Fruit fly (Drosophila melanogaster): Measurements from ENCODE around the gene CG42245.

The CG42245 gene

dm6 chr3L:2647523-2648378, 16.2 kb downstream of the CG42245 start, which contains the start of gene CG1246 (continued):
- TF ChIP-seq seq (GFP tag; IDR thresholded peaks at IDR 0.05): no peak
- TF ChIP-seq so (GFP tag; IDR thresholded peaks at IDR 0.05): peak; percentile 46; the same call in 1 of the 3 replicates
- no peak for TF ChIP-seq al (GFP tag; IDR thresholded peaks at IDR 0.05)
- no peak for TF ChIP-seq CG11093 (GFP tag; IDR thresholded peaks at IDR 0.05)
- TF ChIP-seq dimm (GFP tag; IDR thresholded peaks at IDR 0.05): no peak
- no peak for TF ChIP-seq ERR (GFP tag; optimal IDR thresholded peaks at IDR 0.05)
- peak; percentile 75; the same call in 1 of the 4 replicates for TF ChIP-seq chinmo (GFP tag; IDR thresholded peaks at IDR 0.05; ENCODE audit: partially characterized antibody)
- 0 out of 3 replicates have a peak, but pooled peaks have one; percentile 12 for TF ChIP-seq zen2 (GFP tag; IDR thresholded peaks at IDR 0.05; ENCODE audit: partially characterized antibody)
- peak; percentile 41 for TF ChIP-seq CG6813 (GFP tag; optimal IDR thresholded peaks at IDR 0.05)
- TF ChIP-seq CoRest (tag; optimal IDR thresholded peaks at IDR 0.05): no peak
- no peak for TF ChIP-seq bigmax (GFP tag; optimal IDR thresholded peaks at IDR 0.05)
- TF ChIP-seq CG15514 (GFP tag; optimal IDR thresholded peaks at IDR 0.05): peak; percentile 33
- no peak for TF ChIP-seq jumu (GFP tag; optimal IDR thresholded peaks at IDR 0.05)
- TF ChIP-seq CG34376 (GFP tag; optimal IDR thresholded peaks at IDR 0.05): peak; percentile 91
- TF ChIP-seq abd-A (tag; optimal IDR thresholded peaks at IDR 0.05): no peak
- TF ChIP-seq Fer1 (GFP tag; optimal IDR thresholded peaks at IDR 0.05): peak; percentile 70
- TF ChIP-seq CG6683 (GFP tag; optimal IDR thresholded peaks at IDR 0.05): no peak
- no peak for TF ChIP-seq CG1792 (GFP tag; optimal IDR thresholded peaks at IDR 0.05)
- no peak for TF ChIP-seq Bgb (GFP tag; IDR thresholded peaks at IDR 0.05; ENCODE audit: partially characterized antibody)
- TF ChIP-seq Lhr (GFP tag; optimal IDR thresholded peaks at IDR 0.05): no peak
- TF ChIP-seq CG18599 (GFP tag; optimal IDR thresholded peaks at IDR 0.05): peak; percentile 44
- TF ChIP-seq Adf1 (GFP tag; IDR thresholded peaks at IDR 0.05): no peak
- peak; percentile 60 for TF ChIP-seq lab (GFP tag; optimal IDR thresholded peaks at IDR 0.05)
- TF ChIP-seq Myb (GFP tag; optimal IDR thresholded peaks at IDR 0.05): no peak
- no peak for TF ChIP-seq CG12769 (tag; optimal IDR thresholded peaks at IDR 0.05)
- TF ChIP-seq CG13296 (GFP tag; optimal IDR thresholded peaks at IDR 0.05): peak; percentile 26
- TF ChIP-seq repo (GFP tag; optimal IDR thresholded peaks at IDR 0.05): no peak
- TF ChIP-seq pros (GFP tag; optimal IDR thresholded peaks at IDR 0.05): no peak
- TF ChIP-seq Awh (GFP tag; IDR thresholded peaks at IDR 0.05): no peak
- no peak for TF ChIP-seq vfl (GFP tag; optimal IDR thresholded peaks at IDR 0.05)
- no peak for TF ChIP-seq dysf (GFP tag; IDR thresholded peaks at IDR 0.05)
- TF ChIP-seq CG15601 (tag; optimal IDR thresholded peaks at IDR 0.05): peak; percentile 25
- no peak for TF ChIP-seq Jarid2 (GFP tag; optimal IDR thresholded peaks at IDR 0.05)
- TF ChIP-seq psq (GFP tag; optimal IDR thresholded peaks at IDR 0.05): no peak
- no peak for TF ChIP-seq CG1602 (GFP tag; optimal IDR thresholded peaks at IDR 0.05)
- TF ChIP-seq tna (GFP tag; IDR thresholded peaks at IDR 0.05; ENCODE audit: partially characterized antibody): no peak
- TF ChIP-seq Atf3 (GFP tag; optimal IDR thresholded peaks at IDR 0.05): no peak
- TF ChIP-seq NC2α (GFP tag; optimal IDR thresholded peaks at IDR 0.05): no peak
- TF ChIP-seq odd (GFP tag; optimal IDR thresholded peaks at IDR 0.05): peak; percentile 11
- no peak for TF ChIP-seq Nf-YA (GFP tag; IDR thresholded peaks at IDR 0.05)
- TF ChIP-seq Chrac-16 (GFP tag; optimal IDR thresholded peaks at IDR 0.05): no peak
- TF ChIP-seq CG11560 (tag; IDR thresholded peaks at IDR 0.05): no peak
- peak; percentile 39; the same call in 1 of the 2 replicates for TF ChIP-seq CG14441 (GFP tag; IDR thresholded peaks at IDR 0.05)
- TF ChIP-seq Camta (GFP tag; optimal IDR thresholded peaks at IDR 0.05): no peak
- peak in 1 of 2 experiments; percentile 9 for TF ChIP-seq Eip74EF (GFP tag; optimal IDR thresholded peaks at IDR 0.05)
- TF ChIP-seq hkb (optimal IDR thresholded peaks at IDR 0.05): no peak
- peak; percentile 35; the same call in 1 of the 2 replicates for TF ChIP-seq hkb (GFP tag; IDR thresholded peaks at IDR 0.05)
- peak; percentile 5 for TF ChIP-seq CG17385 (GFP tag; optimal IDR thresholded peaks at IDR 0.05)
